Worm (Caenorhabditis elegans) whole organism, L4/young adult: Measurements from ENCODE around the gene F38B7.3.

Source experiments
- W03F9.2 ChIP-seq: fragments of 150-350 bp; optimal IDR thresholded peaks from 2 replicates; lab custom pipeline; 2014; ENCODE audit warnings: missing biosample characterization, missing genetic modification characterization
- dao-5 ChIP-seq: sonication (generic microtip); optimal IDR thresholded peaks from 2 replicates; lab custom pipeline; 2016; ENCODE audit warnings: missing genotype, missing genetic modification characterization, moderate library complexity, missing compliant biosample characterization
- him-1 ChIP-seq: sonication (generic microtip); optimal IDR thresholded peaks from 2 replicates; lab custom pipeline; 2016; ENCODE audit warnings: missing genotype, missing genetic modification reagents, missing genetic modification characterization, missing compliant biosample characterization

The F38B7.3 gene

DNA sequence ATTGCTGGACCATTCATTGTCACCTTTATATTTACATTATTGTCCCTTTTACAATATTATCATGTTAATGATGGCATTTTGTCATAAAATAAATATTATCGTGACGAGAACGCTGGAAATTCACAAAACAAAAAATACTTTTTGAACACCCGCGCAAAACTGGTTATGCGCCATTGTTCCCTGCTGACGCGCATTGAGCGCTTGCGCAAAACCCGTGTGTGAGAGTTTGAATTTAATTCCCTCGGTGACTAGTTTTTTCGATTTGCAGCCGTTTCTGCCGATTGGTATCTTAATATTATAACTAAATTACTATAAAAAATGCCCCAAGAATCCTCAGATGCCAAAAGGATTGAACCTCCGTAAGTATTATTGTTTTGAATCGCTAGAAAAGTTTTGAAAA is 27.5 kb upstream of the F38B7.3 start, which contains the start of gene pafo-1:
Gene pafo-1, plus strand, starts transcription at position 256 of the 400 bp plus-strand sequence.
- TF ChIP-seq dao-5 (tag; lab: Kevin White, UChicago) (no peak), him-1 (tag; lab: Kevin White, UChicago) (peak; percentile 12), W03F9.2 (tag; lab: Kevin White, UChicago) (peak; percentile 85)

DNA sequence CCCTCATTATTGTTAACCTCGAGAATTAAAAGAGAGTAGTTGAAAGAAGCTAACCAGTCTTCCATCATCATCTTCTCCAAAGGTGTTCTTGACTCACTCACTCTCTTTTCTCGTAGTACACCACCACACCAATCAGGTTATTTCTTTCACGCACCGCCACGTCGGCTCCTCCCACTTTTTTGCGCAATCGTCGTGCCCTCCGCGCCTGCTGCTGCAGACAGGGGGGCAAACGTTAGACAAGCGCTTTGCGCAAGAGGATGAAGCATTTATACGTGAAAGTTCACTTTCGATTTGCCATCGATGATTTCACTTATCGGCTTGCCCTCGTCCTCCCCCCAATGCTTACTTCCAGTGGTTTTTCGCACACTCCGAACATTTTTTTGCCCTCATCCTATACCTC is 23.6 kb upstream of the F38B7.3 start:
- no peak for TF ChIP-seq him-1 (tag; lab: Kevin White, UChicago)
- TF ChIP-seq W03F9.2 (tag; lab: Kevin White, UChicago), result no peak
- no peak for TF ChIP-seq dao-5 (tag; lab: Kevin White, UChicago)

DNA sequence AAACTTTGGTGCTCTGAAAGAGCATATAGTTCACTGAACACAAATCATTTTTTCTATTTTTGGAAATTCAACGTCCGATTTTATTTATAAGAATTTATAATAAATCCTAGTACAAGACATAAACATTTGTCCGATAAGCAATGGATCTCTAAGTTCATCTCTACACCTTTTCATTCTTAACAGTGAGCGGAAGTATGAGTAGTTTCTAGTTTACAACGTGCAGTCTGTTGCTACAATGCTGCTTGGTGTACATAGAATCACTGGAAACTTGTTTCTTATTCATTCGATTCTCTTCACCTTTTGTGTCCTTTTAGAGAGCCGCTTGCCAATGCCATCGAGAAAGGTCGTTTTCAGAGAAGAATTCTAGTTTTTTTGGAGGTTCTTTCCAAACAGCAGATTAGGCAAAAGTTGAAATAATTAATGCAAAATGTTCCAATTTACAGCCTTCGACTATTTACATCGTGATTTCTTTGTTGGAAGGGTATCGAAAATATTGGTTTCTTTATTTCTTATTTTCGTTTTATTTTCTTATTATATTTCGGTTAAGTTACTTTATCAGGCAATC is 21.9 kb upstream of the F38B7.3 start:
- no peak for TF ChIP-seq W03F9.2 (tag; lab: Kevin White, UChicago)
- no peak for TF ChIP-seq dao-5 (tag; lab: Kevin White, UChicago)
- TF ChIP-seq him-1 (tag; lab: Kevin White, UChicago), result no peak

DNA sequence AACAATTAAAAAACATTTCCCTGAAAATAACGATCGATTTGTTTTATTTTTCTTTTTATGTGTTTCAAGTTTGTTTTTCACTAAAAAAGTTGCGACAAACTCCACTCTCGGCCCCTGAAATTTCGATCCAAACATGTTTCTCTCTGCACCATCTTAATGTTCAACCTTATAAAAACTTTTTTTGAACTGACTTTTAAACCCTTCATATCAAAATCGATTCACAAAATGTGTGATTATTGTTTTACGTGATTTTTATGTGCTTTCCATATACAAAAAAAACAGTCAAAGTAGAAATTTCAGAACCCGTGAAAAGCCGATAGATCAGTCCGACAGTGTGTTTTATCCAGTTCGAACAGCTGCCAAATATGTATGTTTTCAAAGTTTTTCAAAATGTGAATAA is 21.4 kb upstream of the F38B7.3 start, which contains the start of gene ccch-1:
Gene ccch-1, plus strand, starts transcription at position 301 of the 400 bp plus-strand sequence.
- no peak for TF ChIP-seq dao-5 (tag; lab: Kevin White, UChicago)
- TF ChIP-seq him-1 (tag; lab: Kevin White, UChicago), result no peak
- no peak for TF ChIP-seq W03F9.2 (tag; lab: Kevin White, UChicago)

DNA sequence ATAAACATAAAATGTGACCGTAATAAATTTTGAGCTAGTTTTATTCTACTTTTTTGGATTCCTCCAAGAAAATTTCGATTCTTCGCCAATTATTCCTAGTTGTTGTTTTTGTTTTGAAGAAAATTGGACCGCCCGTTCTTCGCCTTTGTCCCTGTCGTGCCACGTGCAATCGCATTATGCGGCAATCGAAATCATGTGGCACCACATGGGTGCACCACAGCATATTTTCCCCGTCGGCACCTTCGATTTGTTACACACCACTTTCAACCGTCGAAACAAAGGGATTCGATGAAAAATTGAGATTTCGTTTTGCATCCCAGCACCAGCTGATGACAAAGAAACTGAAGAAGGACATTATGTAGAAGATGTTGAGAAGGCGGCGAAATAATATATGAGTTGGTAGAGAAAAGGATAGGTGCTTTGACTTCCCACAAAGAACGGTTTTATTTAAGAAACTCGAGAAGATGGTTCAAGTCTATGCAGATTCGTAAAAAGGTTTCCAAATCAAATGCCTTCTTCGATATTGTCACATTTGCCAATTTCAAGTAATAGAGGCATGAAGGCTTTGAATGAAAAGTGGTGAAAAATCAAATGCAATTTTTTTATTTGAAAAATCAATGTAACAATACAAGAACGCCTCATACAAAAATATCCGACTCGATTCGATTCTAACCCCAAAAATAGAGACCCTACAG is 20.1 kb upstream of the F38B7.3 start:
- TF ChIP-seq dao-5 (tag; lab: Kevin White, UChicago), result no peak
- no peak for TF ChIP-seq him-1 (tag; lab: Kevin White, UChicago)
- TF ChIP-seq W03F9.2 (tag; lab: Kevin White, UChicago), result no peak

DNA sequence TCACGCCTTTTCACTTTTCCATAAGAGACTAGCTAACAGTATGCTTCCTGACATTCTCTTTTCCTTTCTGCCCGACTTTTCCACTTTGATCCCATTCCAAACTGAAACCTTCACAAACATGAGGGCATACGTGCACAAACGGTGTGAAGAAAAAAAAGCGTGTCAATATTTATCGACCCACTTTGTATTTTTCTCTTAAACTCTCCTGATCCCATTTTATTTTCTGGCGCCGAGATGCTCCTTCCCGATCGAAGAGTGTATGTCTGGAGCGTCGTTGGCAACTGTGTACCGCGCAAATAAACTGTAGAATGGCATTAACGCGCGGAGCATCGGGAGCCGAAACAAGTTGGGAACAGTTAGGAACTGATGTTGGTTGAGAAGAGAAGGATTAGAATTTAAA is 19.4 kb upstream of the F38B7.3 start:
- TF ChIP-seq him-1 (tag; lab: Kevin White, UChicago) (no peak), W03F9.2 (tag; lab: Kevin White, UChicago) (no peak)

DNA sequence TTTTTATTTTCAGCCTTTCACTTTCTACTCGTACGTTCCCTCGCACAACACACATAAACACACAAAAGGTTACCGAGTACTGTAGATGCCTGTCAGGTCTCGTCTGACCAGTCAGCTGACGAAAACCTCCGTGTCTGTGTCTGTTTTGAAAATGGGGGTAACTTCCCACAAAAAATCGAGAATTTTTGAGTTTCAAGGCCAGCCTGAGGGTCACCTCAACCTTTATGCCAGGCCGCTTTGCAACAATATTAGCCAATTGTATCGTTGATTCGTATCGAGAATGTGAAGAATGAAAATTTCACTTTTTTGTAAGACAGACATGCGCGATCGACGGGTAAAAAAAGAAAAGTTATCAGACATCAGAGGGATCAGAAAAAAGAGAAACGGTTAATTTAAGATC is 17.8 kb upstream of the F38B7.3 start:
- TF ChIP-seq dao-5 (tag; lab: Kevin White, UChicago) (no peak), W03F9.2 (tag; lab: Kevin White, UChicago) (no peak), him-1 (tag; lab: Kevin White, UChicago) (no peak)

- TF ChIP-seq him-1 (tag; lab: Kevin White, UChicago) (no peak), W03F9.2 (tag; lab: Kevin White, UChicago) (peak; percentile 23), dao-5 (tag; lab: Kevin White, UChicago) (peak; percentile 43)
Measured at ce11 chrV:11531831-11532534, 16.9 kb upstream of the F38B7.3 start.

ce11 chrV:11532535-11532853 is 16.4 kb upstream of the F38B7.3 start:
- TF ChIP-seq dao-5 (tag; lab: Kevin White, UChicago) (no peak), him-1 (tag; lab: Kevin White, UChicago) (no peak), W03F9.2 (tag; lab: Kevin White, UChicago) (no peak)

- TF ChIP-seq dao-5 (tag; lab: Kevin White, UChicago) (no peak), W03F9.2 (tag; lab: Kevin White, UChicago) (no peak), him-1 (tag; lab: Kevin White, UChicago) (no peak)
Measured at ce11 chrV:11532964-11533363, 15.9 kb upstream of the F38B7.3 start.

- no peak for TF ChIP-seq him-1 (tag; lab: Kevin White, UChicago)
- TF ChIP-seq W03F9.2 (tag; lab: Kevin White, UChicago), result no peak
- no peak for TF ChIP-seq dao-5 (tag; lab: Kevin White, UChicago)
Measured at ce11 chrV:11533365-11533949, 15.4 kb upstream of the F38B7.3 start.

ce11 chrV:11534495-11535189 is 14.3 kb upstream of the F38B7.3 start:
- TF ChIP-seq him-1 (tag; lab: Kevin White, UChicago) (no peak), W03F9.2 (tag; lab: Kevin White, UChicago) (no peak), dao-5 (tag; lab: Kevin White, UChicago) (no peak)
